Fruit fly (Drosophila melanogaster) whole organism, wandering third instar larva: Measurements from ENCODE around the gene CG9933.

ENCODE experiments used
- Mio ChIP-seq: sonication (Bioruptor generic); optimal IDR thresholded peaks from 2 replicates; lab custom pipeline; 2016; ENCODE audit warnings: missing biosample characterization, missing genetic modification characterization
- Sp1 ChIP-seq: fragments of 200-800 bp; sonication (Bioruptor generic); optimal IDR thresholded peaks from 3 replicates; lab custom pipeline; 2019; ENCODE audit warnings: missing biosample characterization, mild to moderate bottlenecking, missing genetic modification characterization, moderate library complexity
- Vsx2 ChIP-seq: fragments of 200-300, 225-300 bp; sonication (Bioruptor generic); optimal IDR thresholded peaks from 2 replicates; lab custom pipeline; 2018; ENCODE audit warnings: missing biosample characterization, missing genetic modification characterization; ENCODE audit not compliant: partially characterized antibody
- brk ChIP-seq: fragments of 200-800 bp; sonication (Bioruptor generic); optimal IDR thresholded peaks from 2 replicates; lab custom pipeline; 2016; ENCODE audit warnings: missing biosample characterization, mild to moderate bottlenecking, missing genetic modification characterization
- dl ChIP-seq, 2 experiments: fragments of 175-275, 200-275 bp in 1 of 2; fragments of 200-275 bp in 1 of 2; sonication (Bioruptor generic); optimal IDR thresholded peaks; lab custom pipeline; 2018; ENCODE audit warnings: mild to moderate bottlenecking in 2 of 2, missing biosample characterization in 2 of 2, missing genetic modification characterization in 2 of 2, moderate library complexity in 2 of 2; ENCODE audit not compliant: partially characterized antibody in 2 of 2, insufficient read depth in 1 of 2
- dmrt93B ChIP-seq: fragments of 200-800 bp; sonication (Bioruptor generic); optimal IDR thresholded peaks from 2 replicates; lab custom pipeline; 2018; ENCODE audit warnings: missing biosample characterization, mild to moderate bottlenecking, missing genetic modification characterization
- ey ChIP-seq: fragments of 200-800 bp; sonication (Bioruptor generic); optimal IDR thresholded peaks from 2 replicates; lab custom pipeline; 2016; ENCODE audit warnings: missing biosample characterization, missing genetic modification characterization
- fru ChIP-seq: fragments of 200-800 bp; sonication (Bioruptor generic); optimal IDR thresholded peaks from 3 replicates; lab custom pipeline; 2016; ENCODE audit warnings: missing biosample characterization, mild to moderate bottlenecking, missing genetic modification characterization
- jim ChIP-seq: fragments of 175-275, 200-325 bp; sonication (Bioruptor generic); optimal IDR thresholded peaks from 2 replicates; lab custom pipeline; 2016; ENCODE audit warnings: missing biosample characterization, mild to moderate bottlenecking, missing genetic modification characterization
- psq ChIP-seq: fragments of 200-800 bp; sonication (Bioruptor generic); optimal IDR thresholded peaks from 3 replicates; lab custom pipeline; 2017; ENCODE audit warnings: missing biosample characterization, mild to moderate bottlenecking, missing genetic modification characterization, moderate library complexity

dm6 chr2L:13018992-13019484 is 2.1 kb downstream of the CG9933 start, which contains the start of gene Ube4B:
- TF ChIP-seq Sp1 (GFP tag; lab: Kevin White, UChicago) (peak; percentile 62), ey (GFP tag; lab: Kevin White, UChicago) (peak; percentile 40), jim (GFP tag; lab: Kevin White, UChicago) (no peak), fru (peak; percentile 56), dl (GFP tag; optimal IDR thresholded peaks at IDR 0.05; lab: Kevin White, UChicago; ENCODE audit: insufficient read depth in 1 of 2, partially characterized antibody in 2 of 2) (no peak), dmrt93B (GFP tag; lab: Kevin White, UChicago) (no peak), psq (GFP tag; lab: Kevin White, UChicago) (peak; percentile 38), Mio (no peak), Vsx2 (GFP tag; lab: Kevin White, UChicago) (no peak), brk (GFP tag; lab: Kevin White, UChicago) (no peak)
